Worm (Caenorhabditis elegans) whole organism, mixed stage, embryonic: ENCODE results near the gene srbc-62.
"Not testable (repeated sequence)": the region's sequence is repeated elsewhere in the genome, so short reads cannot be mapped to it uniquely, and the experiment has no call there.

Source experiments
- M03D4.4 ChIP-seq: sonication (generic microtip); optimal IDR thresholded peaks from 2 replicates; lab custom pipeline; 2017; ENCODE audit warnings: mild to moderate bottlenecking, missing genetic modification characterization, missing compliant biosample characterization
- bed-3 ChIP-seq: fragments of 200-800 bp; sonication (Bioruptor generic); optimal IDR thresholded peaks from 3 replicates; lab custom pipeline; 2018; ENCODE audit warnings: mild to moderate bottlenecking, missing genetic modification characterization, moderate library complexity, missing compliant biosample characterization
- ceh-43 ChIP-seq: fragments of 200-800 bp; sonication (Bioruptor generic); optimal IDR thresholded peaks from 2 replicates; lab custom pipeline; 2018; ENCODE audit warnings: mild to moderate bottlenecking, missing genetic modification characterization, moderate library complexity, missing compliant biosample characterization
- ceh-83 ChIP-seq: fragments of 200-800 bp; sonication (Bioruptor generic); optimal IDR thresholded peaks from 2 replicates; lab custom pipeline; 2018; ENCODE audit warnings: mild to moderate bottlenecking, missing genetic modification characterization, missing compliant biosample characterization
- drap-1 ChIP-seq: fragments of 200-800 bp; sonication (Bioruptor generic); optimal IDR thresholded peaks from 3 replicates; lab custom pipeline; 2018; ENCODE audit warnings: mild to moderate bottlenecking, missing genetic modification characterization, missing compliant biosample characterization
- ham-2 ChIP-seq: fragments of 200-800 bp; sonication (Bioruptor generic); optimal IDR thresholded peaks from 2 replicates; lab custom pipeline; 2018; ENCODE audit warnings: mild to moderate bottlenecking, missing genetic modification characterization, missing compliant biosample characterization
- hlh-1 ChIP-seq: fragments of 150-350 bp; optimal IDR thresholded peaks from 2 replicates; lab custom pipeline; 2014; ENCODE audit warnings: missing biosample characterization, missing genetic modification reagents, missing genetic modification characterization
- lin-32 ChIP-seq: fragments of 200-800 bp; sonication (Bioruptor generic); optimal IDR thresholded peaks from 2 replicates; lab custom pipeline; 2018; ENCODE audit warnings: mild to moderate bottlenecking, missing genetic modification characterization, missing compliant biosample characterization
- lsy-2 ChIP-seq: fragments of 150-350 bp; optimal IDR thresholded peaks from 2 replicates; lab custom pipeline; 2014; ENCODE audit warnings: missing biosample characterization, missing genetic modification characterization
- mep-1 ChIP-seq: fragments of 150-350 bp; optimal IDR thresholded peaks from 2 replicates; lab custom pipeline; 2017; ENCODE audit warnings: missing biosample characterization, missing genetic modification reagents, missing genetic modification characterization, inconsistent platforms
- nhr-2 ChIP-seq: fragments of 150-350 bp; optimal IDR thresholded peaks from 2 replicates; lab custom pipeline; 2014; ENCODE audit warnings: missing biosample characterization, missing genetic modification characterization
- nhr-237 ChIP-seq: fragments of 150-350 bp; optimal IDR thresholded peaks from 2 replicates; lab custom pipeline; 2014; ENCODE audit warnings: missing biosample characterization, missing genetic modification characterization
- snpc-4 ChIP-seq: fragments of 150-350 bp; optimal IDR thresholded peaks from 2 replicates; lab custom pipeline; 2014; ENCODE audit warnings: missing biosample characterization, missing genetic modification characterization
- sptf-1 ChIP-seq: sonication (generic microtip); optimal IDR thresholded peaks from 2 replicates; lab custom pipeline; 2017; ENCODE audit warnings: mild to moderate bottlenecking, missing genetic modification characterization, moderate library complexity, missing compliant biosample characterization
- ztf-11 ChIP-seq: fragments of 150-350 bp; optimal IDR thresholded peaks from 2 replicates; lab custom pipeline; 2014; ENCODE audit warnings: missing biosample characterization, missing genetic modification characterization

Gene srbc-62

DNA sequence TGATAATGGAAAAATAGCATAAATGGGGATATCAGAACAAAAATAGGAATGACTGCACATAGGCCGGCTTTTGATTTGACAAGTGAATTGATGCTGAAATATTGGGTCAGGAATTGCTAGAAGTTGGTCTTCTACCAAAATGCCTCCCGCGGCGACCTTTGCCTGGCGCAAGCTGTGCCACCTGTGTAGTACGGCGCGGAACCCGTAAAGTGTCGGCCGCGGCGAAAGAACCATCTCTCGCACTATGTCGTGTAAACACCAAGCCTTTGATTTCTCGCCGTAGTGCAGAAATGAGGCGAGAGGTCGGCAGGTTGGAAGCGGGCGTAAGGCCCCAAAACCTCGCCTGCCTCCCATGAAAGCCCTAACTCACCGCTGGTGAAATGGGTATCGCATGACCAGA, 43.6 kb downstream of the srbc-62 start:
- no peak for TF ChIP-seq lin-32 (GFP tag; lab: Kevin White, UChicago)
- no peak for TF ChIP-seq ztf-11 (tag; lab: Kevin White, UChicago)
- TF ChIP-seq mep-1 (tag; lab: Kevin White, UChicago): no peak
- TF ChIP-seq sptf-1: no peak
- no peak for TF ChIP-seq nhr-237
- no peak for TF ChIP-seq snpc-4 (tag; lab: Kevin White, UChicago)
- TF ChIP-seq lsy-2: no peak
- no peak for TF ChIP-seq ceh-83
- TF ChIP-seq bed-3 (GFP tag; lab: Kevin White, UChicago): no peak
- no peak for TF ChIP-seq ceh-43
- no peak for TF ChIP-seq drap-1 (GFP tag; lab: Kevin White, UChicago)
- TF ChIP-seq nhr-2 (tag; lab: Kevin White, UChicago): no peak
- TF ChIP-seq hlh-1: no peak
- TF ChIP-seq M03D4.4 (tag; lab: Kevin White, UChicago): no peak

DNA sequence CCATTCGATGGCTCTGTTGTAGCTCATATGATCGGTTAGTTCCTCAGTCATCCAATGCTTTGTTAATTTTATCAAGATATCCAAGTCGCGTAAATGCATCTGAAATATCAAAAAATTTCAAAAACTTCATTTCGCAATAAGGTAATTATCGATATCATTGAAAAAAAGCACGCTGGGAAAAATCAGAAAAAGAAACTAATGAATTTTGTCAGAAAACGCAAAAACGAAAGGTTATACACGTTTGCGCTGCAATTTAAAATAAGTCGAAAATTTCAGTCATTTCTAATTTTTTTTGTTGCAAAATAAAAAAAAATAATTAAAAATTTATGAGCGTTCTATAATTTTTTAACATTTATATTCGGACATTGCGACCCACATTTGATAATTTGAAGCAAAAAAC, 47.1 kb downstream of the srbc-62 start, which contains the start of gene K10G4.3:
TSS of gene K10G4.3 (minus strand) at position 101 of the 400 bp plus-strand sequence.
- TF ChIP-seq sptf-1; ham-2 (GFP tag; lab: Kevin White, UChicago); hlh-1: not testable (repeated sequence)
